Fruit fly (Drosophila melanogaster): ENCODE measurements around the gene Adi1.

Gene Adi1

dm6 chr3L:10696635-10697412 lies 33.6 kb downstream of the Adi1 start, which contains the start of gene NijA:
Gene NijA, minus strand, starts transcription at chr3L:10696877.
- TF ChIP-seq noc (tag; optimal IDR thresholded peaks at IDR 0.05): no peak

dm6 chr3L:10697413-10698118 lies 34.4 kb downstream of the Adi1 start:
- TF ChIP-seq noc (tag; optimal IDR thresholded peaks at IDR 0.05): no peak

- TF ChIP-seq noc (tag; optimal IDR thresholded peaks at IDR 0.05): no peak
These were observed 35.0 kb downstream of the Adi1 start for dm6 chr3L:10698182-10698581.

dm6 chr3L:10702216-10702615 lies 39.0 kb downstream of the Adi1 start:
- TF ChIP-seq noc (tag; optimal IDR thresholded peaks at IDR 0.05): no peak

dm6 chr3L:10704482-10704993 lies 41.4 kb downstream of the Adi1 start:
- no peak for TF ChIP-seq noc (tag; optimal IDR thresholded peaks at IDR 0.05)

dm6 chr3L:10709132-10709531 lies 46.0 kb downstream of the Adi1 start:
- no peak for TF ChIP-seq noc (tag; optimal IDR thresholded peaks at IDR 0.05)

- no peak for TF ChIP-seq noc (tag; optimal IDR thresholded peaks at IDR 0.05)
These were observed 48.2 kb downstream of the Adi1 start for dm6 chr3L:10711352-10711751.

- TF ChIP-seq noc (tag; optimal IDR thresholded peaks at IDR 0.05): no peak
These were observed 48.8 kb downstream of the Adi1 start for dm6 chr3L:10712005-10712404.

dm6 chr3L:10713458-10714118 lies 50.4 kb downstream of the Adi1 start:
- no peak for TF ChIP-seq noc (tag; optimal IDR thresholded peaks at IDR 0.05)
